Worm (Caenorhabditis elegans) whole organism, young adult: Measurements from ENCODE around the gene col-179.

Source experiments
- F55B11.4 ChIP-seq: sonication (generic microtip); optimal IDR thresholded peaks from 2 replicates; lab custom pipeline; 2016; ENCODE audit warnings: missing compliant biosample characterization, missing genetic modification characterization, borderline replicate concordance; ENCODE audit not compliant: insufficient read depth
- chd-7 ChIP-seq: sonication (generic microtip); optimal IDR thresholded peaks from 2 replicates; lab custom pipeline; 2016; ENCODE audit warnings: mild to moderate bottlenecking, missing genetic modification characterization, moderate library complexity, missing compliant biosample characterization
- ekl-4 ChIP-seq: fragments of 200-800 bp; sonication (Bioruptor generic); IDR thresholded peaks from 2 replicates; pipeline ENCODE4 v1.3.6; 2022; ENCODE audit warnings: missing genetic modification reagents, missing genetic modification characterization, missing compliant biosample characterization
- lag-1 ChIP-seq: fragments of 200-800 bp; sonication (Bioruptor generic); IDR thresholded peaks from 2 replicates; pipeline ENCODE4 v1.3.6; 2022; ENCODE audit warnings: missing genetic modification reagents, missing genetic modification characterization, missing compliant biosample characterization
- nhr-90 ChIP-seq: sonication (generic microtip); optimal IDR thresholded peaks from 2 replicates; lab custom pipeline; 2016; ENCODE audit warnings: missing genotype, mild to moderate bottlenecking, missing genetic modification characterization, missing compliant biosample characterization
- unc-62 ChIP-seq: fragments of 150-350 bp; optimal IDR thresholded peaks from 2 replicates; lab custom pipeline; 2014; ENCODE audit warnings: missing biosample characterization, missing genetic modification reagents, missing genetic modification characterization
- ztf-28 ChIP-seq: fragments of 200-800 bp; sonication (Bioruptor generic); IDR thresholded peaks from 2 replicates; pipeline ENCODE4 v1.3.6; 2022; ENCODE audit warnings: missing genetic modification reagents, missing genetic modification characterization, missing compliant biosample characterization

DNA sequence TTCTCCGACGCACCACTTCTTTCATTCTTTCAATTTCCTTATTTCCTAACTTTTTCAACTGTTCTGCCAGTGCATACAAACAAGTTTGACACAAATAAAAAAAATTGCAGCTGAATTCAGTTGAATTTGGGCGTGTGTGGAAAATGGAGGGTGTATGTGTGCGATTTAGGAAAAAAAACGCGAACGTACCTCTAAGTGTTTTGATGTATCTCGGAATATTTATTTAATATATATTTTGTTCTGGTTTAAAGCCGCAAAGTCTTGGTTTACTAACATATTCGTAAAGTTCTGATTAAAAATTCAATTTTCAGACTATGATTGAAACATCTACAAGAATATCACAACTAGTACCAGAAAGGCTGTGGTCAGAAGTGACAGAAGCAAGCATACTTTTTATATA is 15.8 kb upstream of the col-179 start, which contains the start of gene gnrr-7:
- TF ChIP-seq lag-1 (GFP tag; lab: Robert Waterston, UW), result no peak
- TF ChIP-seq ztf-28 (GFP tag; lab: Robert Waterston, UW), result no peak
- no peak for TF ChIP-seq F55B11.4
- no peak for TF ChIP-seq nhr-90 (tag; lab: Kevin White, UChicago)
- no peak for TF ChIP-seq unc-62 (GFP tag; lab: Kevin White, UChicago)
- TF ChIP-seq ekl-4 (GFP tag; lab: Robert Waterston, UW), result no peak
- TF ChIP-seq chd-7 (tag; lab: Kevin White, UChicago), result no peak
